Fruit fly (Drosophila melanogaster): ENCODE results near the gene Myo31DF.

- no peak for TF ChIP-seq sv (GFP tag; optimal IDR thresholded peaks at IDR 0.05)
- no peak for TF ChIP-seq Abd-B (GFP tag; optimal IDR thresholded peaks at IDR 0.05)
- TF ChIP-seq br (GFP tag; optimal IDR thresholded peaks at IDR 0.05), result no peak
- no peak for TF ChIP-seq pan (optimal IDR thresholded peaks at IDR 0.05)
- TF ChIP-seq Hnf4 (GFP tag; optimal IDR thresholded peaks at IDR 0.05), result no peak
- no peak for TF ChIP-seq Dif (GFP tag; optimal IDR thresholded peaks at IDR 0.05; ENCODE audit: partially characterized antibody)
- TF ChIP-seq Mio (GFP tag; optimal IDR thresholded peaks at IDR 0.05), result no peak
- TF ChIP-seq CrebA (GFP tag; optimal IDR thresholded peaks at IDR 0.05; ENCODE audit: borderline replicate concordance), result no peak
- no peak for TF ChIP-seq lola (GFP tag; optimal IDR thresholded peaks at IDR 0.05)
- TF ChIP-seq Hr78 (GFP tag; optimal IDR thresholded peaks at IDR 0.05), result no peak
- TF ChIP-seq usp (GFP tag; optimal IDR thresholded peaks at IDR 0.05), result no peak
- no peak for TF ChIP-seq dmrt93B (GFP tag; optimal IDR thresholded peaks at IDR 0.05)
- no peak for TF ChIP-seq dl (GFP tag; optimal IDR thresholded peaks at IDR 0.05; ENCODE audit: insufficient read depth in 1 of 2, partially characterized antibody in 2 of 2)
Observed at dm6 chr2L:10476879-10477278, 29.7 kb downstream of the Myo31DF start, which contains the start of gene RluA-2.

Measured in whole organism, wandering third instar larva.